Worm (Caenorhabditis elegans) whole organism, young adult: ENCODE measurements around the gene C27H6.9.

ENCODE experiments used
- C06A6.2 ChIP-seq: fragments of 200-800 bp; sonication (Bioruptor generic); conservative IDR thresholded peaks from 2 replicates; pipeline ENCODE4 v1.3.6; 2022; ENCODE audit warnings: missing genetic modification characterization, missing compliant biosample characterization
- F49E8.2 ChIP-seq: sonication (generic microtip); optimal IDR thresholded peaks from 3 replicates; lab custom pipeline; 2017; ENCODE audit warnings: missing genetic modification characterization, mild to moderate bottlenecking, missing compliant biosample characterization, antibody characterized with exemption, moderate library complexity; ENCODE audit not compliant: insufficient read depth
- F52B5.7 ChIP-seq: sonication (generic microtip); optimal IDR thresholded peaks from 2 replicates; lab custom pipeline; 2016; ENCODE audit warnings: mild to moderate bottlenecking, missing genetic modification characterization, missing compliant biosample characterization
- T07F8.4 ChIP-seq: sonication (generic microtip); optimal IDR thresholded peaks from 2 replicates; lab custom pipeline; 2016; ENCODE audit warnings: mild to moderate bottlenecking, missing genetic modification characterization, moderate library complexity, missing compliant biosample characterization
- Y53F4B.3 ChIP-seq: fragments of 200-800 bp; sonication (Bioruptor generic); IDR thresholded peaks from 2 replicates; pipeline ENCODE4 v1.3.6; 2022; ENCODE audit warnings: missing genetic modification reagents, missing genetic modification characterization, missing compliant biosample characterization
- Y67H2A.10 ChIP-seq: fragments of 200-800 bp; sonication (Bioruptor generic); conservative IDR thresholded peaks from 2 replicates; pipeline ENCODE4 v1.3.6; 2022; ENCODE audit warnings: missing genetic modification reagents, missing genetic modification characterization, missing compliant biosample characterization
- Y95B8A.8 ChIP-seq: fragments of 200-800 bp; sonication (Bioruptor generic); IDR thresholded peaks from 2 replicates; pipeline ENCODE4 v1.3.6; 2022; ENCODE audit warnings: missing genetic modification reagents, missing genetic modification characterization, missing compliant biosample characterization
- akir-1 ChIP-seq: fragments of 200-800 bp; sonication (Bioruptor generic); optimal IDR thresholded peaks from 2 replicates; lab custom pipeline; 2018; ENCODE audit warnings: mild to moderate bottlenecking, missing genetic modification characterization, moderate library complexity, missing compliant biosample characterization
- aptf-3 ChIP-seq: fragments of 200-800 bp; sonication (Bioruptor generic); IDR thresholded peaks from 2 replicates; pipeline ENCODE4 v1.3.6; 2022; ENCODE audit warnings: missing genetic modification characterization, missing compliant biosample characterization
- attf-5 ChIP-seq: fragments of 200-800 bp; sonication (Bioruptor generic); optimal IDR thresholded peaks from 2 replicates; lab custom pipeline; 2018; ENCODE audit warnings: mild to moderate bottlenecking, missing genetic modification characterization, missing compliant biosample characterization
- bed-1 ChIP-seq: fragments of 200-800 bp; sonication (Bioruptor generic); IDR thresholded peaks from 2 replicates; pipeline ENCODE4 v1.3.6; 2022; ENCODE audit warnings: missing genetic modification reagents, missing genetic modification characterization, missing compliant biosample characterization
- ccch-3 ChIP-seq: fragments of 200-800 bp; sonication (Bioruptor generic); optimal IDR thresholded peaks from 2 replicates; lab custom pipeline; 2018; ENCODE audit warnings: mild to moderate bottlenecking, missing genetic modification characterization, missing compliant biosample characterization
- ceh-27 ChIP-seq: fragments of 200-800 bp; sonication (Bioruptor generic); optimal IDR thresholded peaks from 2 replicates; lab custom pipeline; 2018; ENCODE audit warnings: mild to moderate bottlenecking, missing genetic modification characterization, moderate library complexity, missing compliant biosample characterization
- ceh-58 ChIP-seq: fragments of 200-800 bp; sonication (Bioruptor generic); IDR thresholded peaks from 2 replicates; pipeline ENCODE4 v1.3.6; 2022; ENCODE audit warnings: missing genetic modification characterization, missing compliant biosample characterization
- die-1 ChIP-seq: sonication (generic microtip); optimal IDR thresholded peaks from 2 replicates; lab custom pipeline; 2016; ENCODE audit warnings: missing genotype, mild to moderate bottlenecking, missing genetic modification characterization, missing compliant biosample characterization
- dox-1 ChIP-seq: fragments of 200-800 bp; sonication (Bioruptor generic); IDR thresholded peaks from 2 replicates; pipeline ENCODE4 v1.3.6; 2022; ENCODE audit warnings: missing genetic modification reagents, missing genetic modification characterization, missing compliant biosample characterization
- dpff-1 ChIP-seq: sonication (generic microtip); optimal IDR thresholded peaks from 2 replicates; lab custom pipeline; 2017; ENCODE audit warnings: mild to moderate bottlenecking, missing genetic modification characterization, missing compliant biosample characterization
- ekl-4 ChIP-seq: fragments of 200-800 bp; sonication (Bioruptor generic); IDR thresholded peaks from 2 replicates; pipeline ENCODE4 v1.3.6; 2022; ENCODE audit warnings: missing genetic modification reagents, missing genetic modification characterization, missing compliant biosample characterization
- gei-17 ChIP-seq: fragments of 200-800 bp; sonication (Bioruptor generic); optimal IDR thresholded peaks from 2 replicates; lab custom pipeline; 2018; ENCODE audit warnings: mild to moderate bottlenecking, missing genetic modification characterization, missing compliant biosample characterization
- hlh-12 ChIP-seq: sonication (generic microtip); optimal IDR thresholded peaks from 2 replicates; lab custom pipeline; 2016; ENCODE audit warnings: missing genetic modification characterization, missing compliant biosample characterization
- let-607 ChIP-seq, 2 experiments: fragments of 200-800 bp in 1 of 2; sonication (Bioruptor generic) in 1 of 2; sonication (generic microtip) in 1 of 2; optimal IDR thresholded peaks; 2 replicates each; lab custom pipeline; 2016 to 2018; ENCODE audit warnings: mild to moderate bottlenecking in 2 of 2, missing compliant biosample characterization in 2 of 2, missing genetic modification characterization in 2 of 2, moderate library complexity in 2 of 2, missing genotype in 1 of 2
- lin-26 ChIP-seq: fragments of 200-800 bp; sonication (Bioruptor generic); IDR thresholded peaks from 2 replicates; pipeline ENCODE4 v1.3.6; 2022; ENCODE audit warnings: missing genetic modification reagents, missing genetic modification characterization, missing compliant biosample characterization
- lir-1 ChIP-seq: fragments of 200-800 bp; sonication (Bioruptor generic); conservative IDR thresholded peaks from 2 replicates; pipeline ENCODE4 v1.3.6; 2022; ENCODE audit warnings: missing genetic modification reagents, missing genetic modification characterization, missing compliant biosample characterization
- mcd-1 ChIP-seq: fragments of 200-800 bp; sonication (Bioruptor generic); IDR thresholded peaks from 2 replicates; pipeline ENCODE4 v1.3.6; 2022; ENCODE audit warnings: missing genetic modification reagents, missing genetic modification characterization, missing compliant biosample characterization
- mxl-1 ChIP-seq: sonication (generic microtip); optimal IDR thresholded peaks from 2 replicates; lab custom pipeline; 2016; ENCODE audit warnings: missing genetic modification characterization, missing compliant biosample characterization
- nfya-1 ChIP-seq: sonication (generic microtip); optimal IDR thresholded peaks from 2 replicates; lab custom pipeline; 2017; ENCODE audit warnings: antibody characterized with exemption, missing compliant biosample characterization, missing genetic modification characterization, borderline replicate concordance; ENCODE audit not compliant: insufficient read depth
- nfya-2 ChIP-seq: fragments of 200-800 bp; sonication (Bioruptor generic); IDR thresholded peaks from 2 replicates; pipeline ENCODE4 v1.3.6; 2022; ENCODE audit warnings: missing genetic modification reagents, missing genetic modification characterization, missing compliant biosample characterization
- nhr-27 ChIP-seq: fragments of 200-800 bp; sonication (Bioruptor generic); optimal IDR thresholded peaks from 2 replicates; lab custom pipeline; 2018; ENCODE audit warnings: mild to moderate bottlenecking, missing genetic modification characterization, moderate library complexity, missing compliant biosample characterization
- snpc-1.1 ChIP-seq: sonication (generic microtip); optimal IDR thresholded peaks from 2 replicates; lab custom pipeline; 2017; ENCODE audit warnings: missing genetic modification characterization, mild to moderate bottlenecking, missing compliant biosample characterization, antibody characterized with exemption, moderate library complexity, missing genotype, missing genetic modification reagents; ENCODE audit not compliant: insufficient read depth
- snpc-1.3 ChIP-seq: sonication (generic microtip); optimal IDR thresholded peaks from 2 replicates; lab custom pipeline; 2017; ENCODE audit warnings: missing genetic modification characterization, mild to moderate bottlenecking, missing compliant biosample characterization, antibody characterized with exemption, moderate library complexity, missing genotype, missing genetic modification reagents; ENCODE audit not compliant: insufficient read depth
- tbx-9 ChIP-seq: sonication (generic microtip); optimal IDR thresholded peaks from 2 replicates; lab custom pipeline; 2016; ENCODE audit warnings: borderline replicate concordance, missing genetic modification characterization, inconsistent platforms, missing compliant biosample characterization
- zim-3 ChIP-seq: sonication (generic microtip); optimal IDR thresholded peaks from 2 replicates; lab custom pipeline; 2017; ENCODE audit warnings: mild to moderate bottlenecking, missing genetic modification characterization, moderate library complexity, missing compliant biosample characterization
- ztf-18 ChIP-seq: sonication (generic microtip); optimal IDR thresholded peaks from 2 replicates; lab custom pipeline; 2016; ENCODE audit warnings: missing genotype, mild to moderate bottlenecking, missing genetic modification characterization, missing compliant biosample characterization
- ztf-25 ChIP-seq: fragments of 200-800 bp; sonication (Bioruptor generic); IDR thresholded peaks from 2 replicates; pipeline ENCODE4 v1.3.6; 2022; ENCODE audit warnings: missing genetic modification reagents, missing genetic modification characterization, missing compliant biosample characterization

The C27H6.9 gene

ce11 chrV:9991610-9992009 is 8.9 kb downstream of the C27H6.9 start, which contains the start of the genes rde-1 and trpp-6:
Gene rde-1 (minus strand): TSS chrV:9991642.
Gene trpp-6 (plus strand): TSS chrV:9991895.
- no peak for TF ChIP-seq aptf-3
- no peak for TF ChIP-seq ekl-4 (GFP tag; lab: Robert Waterston, UW)

- TF ChIP-seq nfya-1: no peak
- TF ChIP-seq ekl-4 (GFP tag; lab: Robert Waterston, UW): no peak
- no peak for TF ChIP-seq nhr-27 (tag; lab: Kevin White, UChicago)
- TF ChIP-seq snpc-1.1 (tag; lab: Kevin White, UChicago): no peak
- TF ChIP-seq bed-1 (GFP tag; lab: Robert Waterston, UW): no peak
- TF ChIP-seq C06A6.2: no peak
- TF ChIP-seq T07F8.4 (tag; lab: Kevin White, UChicago): no peak
- TF ChIP-seq gei-17 (GFP tag; lab: Kevin White, UChicago): no peak
- no peak for TF ChIP-seq akir-1
- no peak for TF ChIP-seq dpff-1 (tag; lab: Kevin White, UChicago)
- no peak for TF ChIP-seq F49E8.2 (tag; lab: Kevin White, UChicago)
- TF ChIP-seq mcd-1: no peak
- no peak for TF ChIP-seq nfya-2 (GFP tag; lab: Robert Waterston, UW)
- TF ChIP-seq ztf-25 (GFP tag; lab: Robert Waterston, UW): no peak
- TF ChIP-seq tbx-9: no peak
- TF ChIP-seq Y53F4B.3 (GFP tag; lab: Robert Waterston, UW): no peak
- TF ChIP-seq ccch-3 (GFP tag; lab: Kevin White, UChicago): no peak
- no peak for TF ChIP-seq snpc-1.3
These were observed 13.1 kb downstream of the C27H6.9 start, which contains the start of gene K08H10.6 for ce11 chrV:9995791-9996190. Gene K08H10.6 (minus strand): TSS chrV:9995891.

- no peak for TF ChIP-seq let-607 (tag; optimal IDR thresholded peaks at IDR 0.05; lab: Kevin White, UChicago)
- TF ChIP-seq tbx-9: no peak
- no peak for TF ChIP-seq Y95B8A.8 (GFP tag; lab: Robert Waterston, UW)
- no peak for TF ChIP-seq F52B5.7 (tag; lab: Kevin White, UChicago)
- no peak for TF ChIP-seq dox-1 (GFP tag; lab: Robert Waterston, UW)
- TF ChIP-seq hlh-12 (tag; lab: Kevin White, UChicago): no peak
- no peak for TF ChIP-seq mxl-1 (tag; lab: Kevin White, UChicago)
- no peak for TF ChIP-seq ztf-18 (tag; lab: Kevin White, UChicago)
- no peak for TF ChIP-seq attf-5 (GFP tag; lab: Kevin White, UChicago)
- no peak for TF ChIP-seq die-1
- TF ChIP-seq snpc-1.1 (tag; lab: Kevin White, UChicago): no peak
- TF ChIP-seq mcd-1: no peak
- no peak for TF ChIP-seq lir-1 (GFP tag; lab: Robert Waterston, UW)
- TF ChIP-seq zim-3 (tag; lab: Kevin White, UChicago): no peak
- TF ChIP-seq lin-26 (GFP tag; lab: Robert Waterston, UW): no peak
These were observed 18.1 kb downstream of the C27H6.9 start, which contains the start of gene K08H10.10 for ce11 chrV:10000760-10001159. Gene K08H10.10 (plus strand): TSS chrV:10001060.

ce11 chrV:10002720-10003119 is 20.1 kb downstream of the C27H6.9 start:
- TF ChIP-seq ceh-58 (GFP tag; lab: Robert Waterston, UW) (no peak), ceh-27 (peak; percentile 13), Y67H2A.10 (GFP tag; lab: Robert Waterston, UW) (no peak)
